Fruit fly (Drosophila melanogaster): ENCODE results near the gene CG32262.
A peak's percentile ranks its signal among the peaks of the same experiment; 100 is the strongest.

Gene CG32262

dm6 chr3L:3802677-3803076 is 7.3 kb downstream of the CG32262 start (continued):
- no peak for TF ChIP-seq tap (tag; optimal IDR thresholded peaks at IDR 0.05)
- TF ChIP-seq CG18262 (tag; optimal IDR thresholded peaks at IDR 0.05): peak; percentile 48
- no peak for TF ChIP-seq tll (GFP tag; optimal IDR thresholded peaks at IDR 0.05)
- peak; percentile 48; the same call in 1 of the 3 replicates for TF ChIP-seq CG7357 (GFP tag; IDR thresholded peaks at IDR 0.05)
- no peak for TF ChIP-seq sqz (GFP tag; optimal IDR thresholded peaks at IDR 0.05)
- peak; percentile 58; the same call in 2 of the 3 replicates for TF ChIP-seq Optix (GFP tag; IDR thresholded peaks at IDR 0.05)
- TF ChIP-seq CG6854 (GFP tag; optimal IDR thresholded peaks at IDR 0.05): peak; percentile 66
- no peak for TF ChIP-seq oc (tag; optimal IDR thresholded peaks at IDR 0.05)
- no peak for TF ChIP-seq twi (tag; optimal IDR thresholded peaks at IDR 0.05)
- TF ChIP-seq fd96Cb (tag; optimal IDR thresholded peaks at IDR 0.05): peak; percentile 36
- TF ChIP-seq bab2 (GFP tag; optimal IDR thresholded peaks at IDR 0.05): peak; percentile 63
- TF ChIP-seq toy (GFP tag; IDR thresholded peaks at IDR 0.05): peak; percentile 50
- TF ChIP-seq CG10209 (GFP tag; optimal IDR thresholded peaks at IDR 0.05): peak; percentile 79
- TF ChIP-seq CG5953 (GFP tag; IDR thresholded peaks at IDR 0.05): no peak
- no peak for TF ChIP-seq CG10565 (GFP tag; optimal IDR thresholded peaks at IDR 0.05)
- TF ChIP-seq D19B (GFP tag; optimal IDR thresholded peaks at IDR 0.05): peak; percentile 40
- no peak for TF ChIP-seq CG2199 (GFP tag; IDR thresholded peaks at IDR 0.05)
- no peak for TF ChIP-seq Hr78 (GFP tag; optimal IDR thresholded peaks at IDR 0.05)
- TF ChIP-seq CG13624 (GFP tag; optimal IDR thresholded peaks at IDR 0.05): peak; percentile 91
- TF ChIP-seq CG11247 (GFP tag; IDR thresholded peaks at IDR 0.05): peak; percentile 65; the same call in 1 of the 2 replicates
- peak; percentile 36 for TF ChIP-seq CG17829 (tag; optimal IDR thresholded peaks at IDR 0.05)
- peak; percentile 41 for TF ChIP-seq vfl (GFP tag; optimal IDR thresholded peaks at IDR 0.05)
- TF ChIP-seq fd102C (GFP tag; optimal IDR thresholded peaks at IDR 0.05): no peak
- TF ChIP-seq CG3838 (GFP tag; optimal IDR thresholded peaks at IDR 0.05): peak; percentile 4
- peak; percentile 56 for TF ChIP-seq NK7.1 (GFP tag; optimal IDR thresholded peaks at IDR 0.05)
- TF ChIP-seq CG17568 (GFP tag; optimal IDR thresholded peaks at IDR 0.05): peak; percentile 68
- peak; percentile 19 for TF ChIP-seq Fer2 (tag; optimal IDR thresholded peaks at IDR 0.05)
- peak; percentile 81 for TF ChIP-seq grau (tag; optimal IDR thresholded peaks at IDR 0.05)
- TF ChIP-seq YL-1 (GFP tag; optimal IDR thresholded peaks at IDR 0.05): peak; percentile 14
- TF ChIP-seq zf30C (GFP tag; optimal IDR thresholded peaks at IDR 0.05): peak; percentile 81
- TF ChIP-seq da (GFP tag; optimal IDR thresholded peaks at IDR 0.05): no peak
- TF ChIP-seq CG9727 (GFP tag; optimal IDR thresholded peaks at IDR 0.05): peak; percentile 79
- TF ChIP-seq stc (GFP tag; IDR thresholded peaks at IDR 0.05): 0 out of 2 replicates have a peak, but pooled peaks have one; percentile 34
- 0 out of 2 replicates have a peak, but pooled peaks have one; percentile 31 for TF ChIP-seq bowl (GFP tag; IDR thresholded peaks at IDR 0.05)
- TF ChIP-seq schlank (tag; optimal IDR thresholded peaks at IDR 0.05): peak; percentile 76
- peak; percentile 34 for TF ChIP-seq mirr (GFP tag; optimal IDR thresholded peaks at IDR 0.05)
- TF ChIP-seq crc (GFP tag; optimal IDR thresholded peaks at IDR 0.05): peak; percentile 68
- TF ChIP-seq CG14014 (GFP tag; IDR thresholded peaks at IDR 0.05): peak; percentile 88
- no peak for TF ChIP-seq CG17186 (GFP tag; optimal IDR thresholded peaks at IDR 0.05)
- peak; percentile 69 for TF ChIP-seq fd3F (GFP tag; optimal IDR thresholded peaks at IDR 0.05)
- TF ChIP-seq dpn (GFP tag; optimal IDR thresholded peaks at IDR 0.05): peak; percentile 82 to 86
- no peak for TF ChIP-seq Dfd (GFP tag; optimal IDR thresholded peaks at IDR 0.05)
- TF ChIP-seq Blimp-1 (GFP tag; optimal IDR thresholded peaks at IDR 0.05): peak; percentile 26
- no peak for TF ChIP-seq tio (GFP tag; optimal IDR thresholded peaks at IDR 0.05)
- TF ChIP-seq croc (GFP tag; conservative IDR thresholded peaks at IDR 0.05): peak; percentile 24; the same call in 1 of the 3 replicates
- peak; percentile 76 for TF ChIP-seq pnt (GFP tag; optimal IDR thresholded peaks at IDR 0.05)
- peak; percentile 64 for TF ChIP-seq odd (GFP tag; optimal IDR thresholded peaks at IDR 0.05)
- no peak for TF ChIP-seq Dp (GFP tag; optimal IDR thresholded peaks at IDR 0.05)
- peak; percentile 77 for TF ChIP-seq sisA (GFP tag; IDR thresholded peaks at IDR 0.05)
- TF ChIP-seq eyg (GFP tag; optimal IDR thresholded peaks at IDR 0.05): peak; percentile 64
